Worm (Caenorhabditis elegans): Measurements from ENCODE around the gene K06H6.4.

DNA sequence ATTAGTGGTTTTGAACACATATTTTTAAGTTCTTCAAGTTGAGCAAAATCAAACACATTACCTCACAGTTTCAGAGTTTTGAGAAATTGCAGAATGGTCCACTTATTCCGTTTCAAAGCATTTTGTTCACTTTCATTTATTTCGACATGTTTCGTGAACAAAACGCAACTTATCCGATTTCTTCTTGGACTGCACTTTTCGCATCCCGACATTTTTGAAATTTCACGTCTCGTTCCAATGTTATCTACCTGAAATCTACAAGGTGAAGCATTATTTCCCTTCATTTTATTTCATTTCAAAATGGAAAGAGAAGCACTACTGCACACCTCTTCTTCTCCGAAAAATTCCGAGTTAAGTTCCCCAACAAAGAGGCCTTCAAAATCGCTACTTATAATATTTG, 11.1 kb downstream of the K06H6.4 start, which contains the start of gene ZK488.6:
- TF ChIP-seq flt-1 (GFP tag; IDR thresholded peaks at IDR 0.05): no peak
- no peak for TF ChIP-seq klf-2 (GFP tag; conservative IDR thresholded peaks at IDR 0.05)
- TF ChIP-seq med-1 (GFP tag; optimal IDR thresholded peaks at IDR 0.05; ENCODE audit: insufficient read depth): no peak
- TF ChIP-seq T22C8.4 (GFP tag; IDR thresholded peaks at IDR 0.05): no peak
- TF ChIP-seq tab-1 (GFP tag; IDR thresholded peaks at IDR 0.05): no peak

Measured in whole organism, midembryonic.